Fruit fly (Drosophila melanogaster) whole organism, embryonic: ENCODE measurements around the gene CG3704.

Experiments
- ATbp ChIP-seq: fragments of 200-800 bp; sonication (Bioruptor generic); optimal IDR thresholded peaks from 2 replicates; lab custom pipeline; 2017; ENCODE audit warnings: missing biosample characterization, mild to moderate bottlenecking, missing genetic modification characterization, missing genetic modification reagents
- Adf1 ChIP-seq: fragments of 200-800 bp; sonication (Bioruptor generic); IDR thresholded peaks from 2 replicates; pipeline ENCODE4 v1.3.6; 2022; ENCODE audit warnings: missing biosample characterization, missing genetic modification characterization
- B-H1 ChIP-seq: fragments of 200-800 bp; sonication (Bioruptor generic); IDR thresholded peaks from 3 replicates; pipeline ENCODE4 v1.3.6; 2022; ENCODE audit warnings: missing biosample characterization, missing genetic modification characterization
- BtbVII ChIP-seq: fragments of 200-800 bp; sonication (Bioruptor generic); optimal IDR thresholded peaks from 3 replicates; lab custom pipeline; 2017; ENCODE audit warnings: missing biosample characterization, mild to moderate bottlenecking, missing genetic modification characterization
- CG10959 ChIP-seq: fragments of 200-800 bp; sonication (Bioruptor generic); IDR thresholded peaks from 2 replicates; pipeline ENCODE4 v1.3.6; 2022; ENCODE audit warnings: missing biosample characterization, missing genetic modification characterization
- CG11093 ChIP-seq: fragments of 200-800 bp; sonication (Bioruptor generic); IDR thresholded peaks from 3 replicates; pipeline ENCODE4 v1.3.6; 2022; ENCODE audit warnings: missing biosample characterization, missing genetic modification characterization
- CG12219 ChIP-seq: fragments of 200-800 bp; sonication (Bioruptor generic); optimal IDR thresholded peaks from 3 replicates; lab custom pipeline; 2018; ENCODE audit warnings: missing biosample characterization, mild to moderate bottlenecking, missing genetic modification characterization
- CG13624 ChIP-seq: fragments of 200-800 bp; sonication (Bioruptor generic); optimal IDR thresholded peaks from 2 replicates; lab custom pipeline; 2016; ENCODE audit warnings: missing biosample characterization, missing genetic modification characterization
- CG14441 ChIP-seq: fragments of 200-800 bp; sonication (Bioruptor generic); IDR thresholded peaks from 2 replicates; pipeline ENCODE4 v1.3.6; 2022; ENCODE audit warnings: missing biosample characterization, missing genetic modification characterization
- CG15011 ChIP-seq: fragments of 200-800 bp; sonication (Bioruptor generic); optimal IDR thresholded peaks from 3 replicates; lab custom pipeline; 2018; ENCODE audit warnings: missing biosample characterization, mild to moderate bottlenecking, missing genetic modification characterization
- CG1647 ChIP-seq: fragments of 200-800 bp; sonication (Bioruptor generic); optimal IDR thresholded peaks from 3 replicates; lab custom pipeline; 2016; ENCODE audit warnings: missing biosample characterization, missing genetic modification characterization
- CG17802 ChIP-seq: fragments of 200-800 bp; sonication (Bioruptor generic); optimal IDR thresholded peaks from 2 replicates; lab custom pipeline; 2018; ENCODE audit warnings: missing biosample characterization, mild to moderate bottlenecking, missing genetic modification characterization, moderate library complexity
- CG2116 ChIP-seq: fragments of 200-800 bp; sonication (Bioruptor generic); optimal IDR thresholded peaks from 3 replicates; lab custom pipeline; 2018; ENCODE audit warnings: missing biosample characterization, mild to moderate bottlenecking, missing genetic modification characterization
- CG31224 ChIP-seq: fragments of 200-800 bp; sonication (Bioruptor generic); IDR thresholded peaks from 2 replicates; pipeline ENCODE4 v1.3.6; 2022; ENCODE audit warnings: missing biosample characterization, missing genetic modification characterization
- CG3407 ChIP-seq: fragments of 200-800 bp; sonication (Bioruptor generic); optimal IDR thresholded peaks from 2 replicates; lab custom pipeline; 2018; ENCODE audit warnings: missing biosample characterization, mild to moderate bottlenecking, missing genetic modification characterization
- CG6683 ChIP-seq: fragments of 200-800 bp; sonication (Bioruptor generic); optimal IDR thresholded peaks from 2 replicates; lab custom pipeline; 2017; ENCODE audit warnings: missing biosample characterization, mild to moderate bottlenecking, missing genetic modification characterization, missing genetic modification reagents
- CG6854 ChIP-seq: fragments of 200-800 bp; sonication (Bioruptor generic); optimal IDR thresholded peaks from 3 replicates; lab custom pipeline; 2017; ENCODE audit warnings: missing biosample characterization, mild to moderate bottlenecking, missing genetic modification characterization
- CG7839 ChIP-seq: fragments of 200-800 bp; sonication (Bioruptor generic); optimal IDR thresholded peaks from 3 replicates; lab custom pipeline; 2018; ENCODE audit warnings: missing biosample characterization, mild to moderate bottlenecking, missing genetic modification characterization, moderate library complexity
- CG8944 ChIP-seq: fragments of 200-800 bp; sonication (Bioruptor generic); optimal IDR thresholded peaks from 3 replicates; lab custom pipeline; 2016; ENCODE audit warnings: missing biosample characterization, missing genetic modification characterization
- CG9817 ChIP-seq: fragments of 200-800 bp; sonication (Bioruptor generic); optimal IDR thresholded peaks from 2 replicates; lab custom pipeline; 2018; ENCODE audit warnings: missing biosample characterization, mild to moderate bottlenecking, missing genetic modification characterization, moderate library complexity
- D19B ChIP-seq: fragments of 200-800 bp; sonication (Bioruptor generic); optimal IDR thresholded peaks from 2 replicates; lab custom pipeline; 2017; ENCODE audit warnings: missing biosample characterization, mild to moderate bottlenecking, missing genetic modification characterization
- Dad ChIP-seq: fragments of 200-800 bp; sonication (Bioruptor generic); optimal IDR thresholded peaks from 3 replicates; lab custom pipeline; 2016; ENCODE audit warnings: missing biosample characterization, missing genetic modification characterization
- Elba2 ChIP-seq: fragments of 200-800 bp; sonication (Bioruptor generic); optimal IDR thresholded peaks from 3 replicates; lab custom pipeline; 2016; ENCODE audit warnings: missing biosample characterization, missing genetic modification characterization
- HLHmδ ChIP-seq: fragments of 200-800 bp; sonication (Bioruptor generic); optimal IDR thresholded peaks from 2 replicates; lab custom pipeline; 2018; ENCODE audit warnings: missing biosample characterization, mild to moderate bottlenecking, missing genetic modification characterization, moderate library complexity
- Kr ChIP-seq: fragments of 200-800 bp; sonication (Bioruptor generic); optimal IDR thresholded peaks from 2 replicates; lab custom pipeline; 2017; ENCODE audit warnings: missing biosample characterization, mild to moderate bottlenecking, missing genetic modification characterization
- Lhr ChIP-seq: fragments of 200-800 bp; sonication (Bioruptor generic); optimal IDR thresholded peaks from 3 replicates; lab custom pipeline; 2017; ENCODE audit warnings: mild to moderate bottlenecking, missing biosample characterization, missing genetic modification reagents, missing genetic modification characterization
- Lim3 ChIP-seq: fragments of 200-800 bp; sonication (Bioruptor generic); IDR thresholded peaks from 2 replicates; pipeline ENCODE4 v1.3.6; 2022; ENCODE audit warnings: missing biosample characterization, missing genetic modification characterization
- Nf-YC ChIP-seq: fragments of 200-800 bp; optimal IDR thresholded peaks from 3 replicates; lab custom pipeline; 2019; ENCODE audit warnings: missing biosample characterization, mild to moderate bottlenecking, missing genetic modification characterization, moderate library complexity
- PHDP ChIP-seq: fragments of 200-800 bp; sonication (Bioruptor generic); optimal IDR thresholded peaks from 3 replicates; lab custom pipeline; 2018; ENCODE audit warnings: missing biosample characterization, mild to moderate bottlenecking, missing genetic modification characterization, moderate library complexity
- Sox100B ChIP-seq: fragments of 200-800 bp; sonication (Bioruptor generic); optimal IDR thresholded peaks from 3 replicates; lab custom pipeline; 2018; ENCODE audit warnings: missing biosample characterization, mild to moderate bottlenecking, missing genetic modification characterization
- Stat92E ChIP-seq, 3 experiments: fragments of >200 bp in 2 of 3; fragments of 200-800 bp in 1 of 3; sonication (Bioruptor generic) in 1 of 3; optimal IDR thresholded peaks; 2 replicates each; lab custom pipeline; 2017 to 2019; ENCODE audit warnings: missing biosample characterization in 3 of 3, missing genetic modification characterization in 3 of 3, mild to moderate bottlenecking in 1 of 3, moderate library complexity in 1 of 3
- Taf1 ChIP-seq: fragments of 200-800 bp; sonication (Bioruptor generic); IDR thresholded peaks from 2 replicates; pipeline ENCODE4 v1.3.6; 2022; ENCODE audit warnings: missing biosample characterization, missing genetic modification characterization
- amos ChIP-seq: fragments of 200-800 bp; sonication (Bioruptor generic); IDR thresholded peaks from 2 replicates; pipeline ENCODE4 v1.3.6; 2022; ENCODE audit warnings: missing biosample characterization, missing genetic modification characterization; ENCODE audit not compliant: partially characterized antibody
- ci ChIP-seq: fragments of 200-800 bp; sonication (Bioruptor generic); IDR thresholded peaks from 3 replicates; pipeline ENCODE4 v1.3.6; 2022; ENCODE audit warnings: missing biosample characterization, missing genetic modification characterization
- crc ChIP-seq: fragments of 200-800 bp; sonication (Bioruptor generic); optimal IDR thresholded peaks from 2 replicates; lab custom pipeline; 2016; ENCODE audit warnings: missing biosample characterization, missing genetic modification characterization
- croc ChIP-seq: fragments of 200-800 bp; sonication (Bioruptor generic); conservative IDR thresholded peaks from 3 replicates; pipeline ENCODE4 v1.3.6; 2022; ENCODE audit warnings: missing biosample characterization, missing genetic modification characterization
- crp ChIP-seq, 2 experiments: fragments of 200-800 bp; sonication (Bioruptor generic); optimal IDR thresholded peaks; 2 replicates in 1 of 2; 3 replicates in 1 of 2; lab custom pipeline; 2017; ENCODE audit warnings: missing biosample characterization in 2 of 2, missing genetic modification characterization in 2 of 2, mild to moderate bottlenecking in 1 of 2, moderate library complexity in 1 of 2
- dati ChIP-seq: fragments of 200-800 bp; sonication (Bioruptor generic); IDR thresholded peaks from 2 replicates; pipeline ENCODE4 v1.3.6; 2022; ENCODE audit warnings: missing biosample characterization, missing genetic modification characterization
- dysf ChIP-seq: fragments of 200-800 bp; sonication (Bioruptor generic); IDR thresholded peaks from 3 replicates; pipeline ENCODE4 v1.3.6; 2022; ENCODE audit warnings: missing biosample characterization, missing genetic modification characterization
- ftz-f1 ChIP-seq: fragments of 200-800 bp; sonication (Bioruptor generic); optimal IDR thresholded peaks from 2 replicates; lab custom pipeline; 2016; ENCODE audit warnings: missing biosample characterization, missing genetic modification characterization
- gce ChIP-seq: fragments of 200-800 bp; sonication (Bioruptor generic); IDR thresholded peaks from 3 replicates; pipeline ENCODE4 v1.3.6; 2022; ENCODE audit warnings: missing biosample characterization, missing genetic modification characterization
- lbe ChIP-seq: fragments of 200-800 bp; sonication (Bioruptor generic); optimal IDR thresholded peaks from 2 replicates; lab custom pipeline; 2016; ENCODE audit warnings: missing biosample characterization, mild to moderate bottlenecking, missing genetic modification characterization
- nmo ChIP-seq: fragments of 200-800 bp; sonication (Bioruptor generic); optimal IDR thresholded peaks from 2 replicates; lab custom pipeline; 2018; ENCODE audit warnings: missing biosample characterization, mild to moderate bottlenecking, missing genetic modification characterization, moderate library complexity
- onecut ChIP-seq: fragments of 200-800 bp; sonication (Bioruptor generic); IDR thresholded peaks from 2 replicates; pipeline ENCODE4 v1.3.6; 2022; ENCODE audit warnings: missing biosample characterization, missing genetic modification characterization
- pho ChIP-seq: fragments of 200-800 bp; sonication (Bioruptor generic); optimal IDR thresholded peaks from 2 replicates; lab custom pipeline; 2016; ENCODE audit warnings: missing biosample characterization, missing genetic modification characterization
- run ChIP-seq: fragments of 200-800 bp; sonication (Bioruptor generic); optimal IDR thresholded peaks from 3 replicates; lab custom pipeline; 2018; ENCODE audit warnings: missing biosample characterization, mild to moderate bottlenecking, missing genetic modification characterization
- toy ChIP-seq: fragments of 200-800 bp; sonication (Bioruptor generic); IDR thresholded peaks from 2 replicates; pipeline ENCODE4 v1.3.6; 2022; ENCODE audit warnings: missing biosample characterization, missing genetic modification characterization
- unpg ChIP-seq: fragments of 200-800 bp; sonication (Bioruptor generic); optimal IDR thresholded peaks from 3 replicates; lab custom pipeline; 2018; ENCODE audit warnings: missing biosample characterization, mild to moderate bottlenecking, missing genetic modification characterization, moderate library complexity
- vvl ChIP-seq: fragments of 200-800 bp; sonication (Bioruptor generic); IDR thresholded peaks from 2 replicates; pipeline ENCODE4 v1.3.6; 2022; ENCODE audit warnings: missing biosample characterization, missing genetic modification characterization

CG3704 gene

dm6 chrX:935049-935900 is 5.3 kb downstream of the CG3704 start, which contains the start of gene TRAM (continued):
- TF ChIP-seq run (tag; lab: Kevin White, UChicago) = peak; percentile 89
- peak; percentile 98 for TF ChIP-seq unpg
- peak; percentile 98 for TF ChIP-seq toy (GFP tag; lab: Robert Waterston, UW)
- TF ChIP-seq dysf (GFP tag; lab: Robert Waterston, UW) = peak; percentile 99
- peak; percentile 97 for TF ChIP-seq Taf1 (GFP tag; lab: Robert Waterston, UW)
- peak; percentile 98 for TF ChIP-seq Dad (GFP tag; lab: Kevin White, UChicago)
- TF ChIP-seq pho = peak; percentile 98
- TF ChIP-seq BtbVII (GFP tag; lab: Kevin White, UChicago) = peak; percentile 96
- TF ChIP-seq Kr (GFP tag; lab: Kevin White, UChicago) = peak; percentile 92
- peak in 1 of 2 experiments; percentile 76 for TF ChIP-seq crp (GFP tag; optimal IDR thresholded peaks at IDR 0.05; lab: Kevin White, UChicago)
- TF ChIP-seq ATbp = peak; percentile 98
- peak; percentile 29 for TF ChIP-seq HLHmδ (GFP tag; lab: Kevin White, UChicago)
- TF ChIP-seq CG11093 (GFP tag; lab: Robert Waterston, UW) = peak; percentile 98
- TF ChIP-seq CG8944 (GFP tag; lab: Kevin White, UChicago) = peak; percentile 99
- TF ChIP-seq ci (GFP tag; lab: Robert Waterston, UW) = peak; percentile 100
- peak; percentile 98 for TF ChIP-seq B-H1
- TF ChIP-seq Nf-YC (tag; lab: Kevin White, UChicago) = peak; percentile 91
- TF ChIP-seq CG2116 = peak; percentile 87
- TF ChIP-seq CG10959 = peak; percentile 98
- TF ChIP-seq dati = peak; percentile 98
- peak; percentile 99 for TF ChIP-seq CG9817
- TF ChIP-seq Stat92E (GFP tag; optimal IDR thresholded peaks at IDR 0.05; lab: Kevin White, UChicago) = peak in 1 of 3 experiments; percentile 90
- peak; percentile 97 for TF ChIP-seq CG12219 (GFP tag; lab: Kevin White, UChicago)
- peak; percentile 98 for TF ChIP-seq Lhr (GFP tag; lab: Kevin White, UChicago)
- peak; percentile 98 for TF ChIP-seq PHDP (tag; lab: Kevin White, UChicago)
- TF ChIP-seq vvl (GFP tag; lab: Robert Waterston, UW) = peak; percentile 99
- TF ChIP-seq CG7839 (tag; lab: Kevin White, UChicago) = peak; percentile 98
- TF ChIP-seq Sox100B (GFP tag; lab: Kevin White, UChicago) = no peak
- peak; percentile 94 for TF ChIP-seq lbe (GFP tag; lab: Kevin White, UChicago)
- peak; percentile 86 for TF ChIP-seq Elba2 (GFP tag; lab: Kevin White, UChicago)
- TF ChIP-seq ftz-f1 (GFP tag; lab: Kevin White, UChicago) = peak; percentile 78
- no peak for TF ChIP-seq CG15011
- TF ChIP-seq CG13624 (GFP tag; lab: Kevin White, UChicago) = peak; percentile 98
- TF ChIP-seq CG14441 (GFP tag; lab: Robert Waterston, UW) = peak; percentile 99
- peak; percentile 94 for TF ChIP-seq Lim3 (GFP tag; lab: Robert Waterston, UW)
- peak; percentile 95 for TF ChIP-seq CG1647 (GFP tag; lab: Kevin White, UChicago)
- peak; percentile 96 for TF ChIP-seq crc (GFP tag; lab: Kevin White, UChicago)
- peak; percentile 92 for TF ChIP-seq D19B (GFP tag; lab: Kevin White, UChicago)
- TF ChIP-seq CG31224 (GFP tag; lab: Robert Waterston, UW) = peak; percentile 97
- TF ChIP-seq CG6683 (GFP tag; lab: Kevin White, UChicago) = peak; percentile 95
- TF ChIP-seq Adf1 (GFP tag; lab: Robert Waterston, UW) = peak; percentile 99
- TF ChIP-seq nmo (GFP tag; lab: Kevin White, UChicago) = peak; percentile 98
- peak; percentile 99 for TF ChIP-seq croc
- peak; percentile 88 for TF ChIP-seq amos (GFP tag; lab: Robert Waterston, UW)
- peak; percentile 97 for TF ChIP-seq CG3407
- TF ChIP-seq CG17802 (tag; lab: Kevin White, UChicago) = peak; percentile 89
- TF ChIP-seq CG6854 = peak; percentile 94
- peak; percentile 98 for TF ChIP-seq gce (GFP tag; lab: Robert Waterston, UW)
- peak; percentile 97 for TF ChIP-seq onecut (GFP tag; lab: Robert Waterston, UW)
